Worm (Caenorhabditis elegans) whole organism, young adult: ENCODE data around the gene rps-0.

Experiments used
- B0035.1 ChIP-seq: sonication (generic microtip); optimal IDR thresholded peaks from 2 replicates; lab custom pipeline; 2016; ENCODE audit warnings: missing genetic modification characterization, mild to moderate bottlenecking, missing compliant biosample characterization, missing genotype, missing genetic modification reagents
- B0261.1 ChIP-seq: sonication (generic microtip); optimal IDR thresholded peaks from 2 replicates; lab custom pipeline; 2016; ENCODE audit warnings: mild to moderate bottlenecking, missing genetic modification characterization, moderate library complexity, missing compliant biosample characterization
- C06A6.2 ChIP-seq: fragments of 200-800 bp; sonication (Bioruptor generic); conservative IDR thresholded peaks from 2 replicates; pipeline ENCODE4 v1.3.6; 2022; ENCODE audit warnings: missing genetic modification characterization, missing compliant biosample characterization
- D2030.7 ChIP-seq: fragments of 200-800 bp; sonication (Bioruptor generic); IDR thresholded peaks from 2 replicates; pipeline ENCODE4 v1.3.6; 2022; ENCODE audit warnings: missing genetic modification reagents, missing genetic modification characterization, missing compliant biosample characterization
- F10E7.11 ChIP-seq: sonication (generic microtip); optimal IDR thresholded peaks from 2 replicates; lab custom pipeline; 2017; ENCODE audit warnings: mild to moderate bottlenecking, missing genetic modification characterization, moderate library complexity, missing compliant biosample characterization
- F22D6.2 ChIP-seq: sonication (generic microtip); optimal IDR thresholded peaks from 2 replicates; lab custom pipeline; 2016; ENCODE audit warnings: mild to moderate bottlenecking, missing genetic modification characterization, missing compliant biosample characterization
- F52B5.7 ChIP-seq: sonication (generic microtip); optimal IDR thresholded peaks from 2 replicates; lab custom pipeline; 2016; ENCODE audit warnings: mild to moderate bottlenecking, missing genetic modification characterization, missing compliant biosample characterization
- F55B11.4 ChIP-seq: sonication (generic microtip); optimal IDR thresholded peaks from 2 replicates; lab custom pipeline; 2016; ENCODE audit warnings: missing compliant biosample characterization, missing genetic modification characterization, borderline replicate concordance; ENCODE audit not compliant: insufficient read depth
- F57C9.4 ChIP-seq: sonication (generic microtip); optimal IDR thresholded peaks from 2 replicates; lab custom pipeline; 2017; ENCODE audit warnings: mild to moderate bottlenecking, missing genetic modification characterization, missing compliant biosample characterization
- K11D2.4 ChIP-seq: fragments of 200-800 bp; sonication (Bioruptor generic); IDR thresholded peaks from 2 replicates; pipeline ENCODE4 v1.3.6; 2022; ENCODE audit warnings: missing genetic modification reagents, missing genetic modification characterization, missing compliant biosample characterization
- T26A5.8 ChIP-seq: sonication (generic microtip); optimal IDR thresholded peaks from 2 replicates; lab custom pipeline; 2016; ENCODE audit warnings: missing genetic modification characterization, missing compliant biosample characterization
- Y53G8AR.9 ChIP-seq: fragments of 200-800 bp; sonication (Bioruptor generic); conservative IDR thresholded peaks from 2 replicates; pipeline ENCODE4 v1.3.6; 2022; ENCODE audit warnings: missing genetic modification reagents, missing genetic modification characterization, missing compliant biosample characterization
- Y56A3A.18 ChIP-seq: fragments of 200-800 bp; sonication (Bioruptor generic); IDR thresholded peaks from 2 replicates; pipeline ENCODE4 v1.3.6; 2022; ENCODE audit warnings: missing genetic modification reagents, missing genetic modification characterization, missing compliant biosample characterization
- ZK185.1 ChIP-seq: sonication (generic microtip); optimal IDR thresholded peaks from 2 replicates; lab custom pipeline; 2016; ENCODE audit warnings: mild to moderate bottlenecking, missing genetic modification characterization, missing compliant biosample characterization; ENCODE audit not compliant: poor library complexity, severe bottlenecking
- akir-1 ChIP-seq: fragments of 200-800 bp; sonication (Bioruptor generic); optimal IDR thresholded peaks from 2 replicates; lab custom pipeline; 2018; ENCODE audit warnings: mild to moderate bottlenecking, missing genetic modification characterization, moderate library complexity, missing compliant biosample characterization
- aptf-3 ChIP-seq: fragments of 200-800 bp; sonication (Bioruptor generic); IDR thresholded peaks from 2 replicates; pipeline ENCODE4 v1.3.6; 2022; ENCODE audit warnings: missing genetic modification characterization, missing compliant biosample characterization
- attf-5 ChIP-seq: fragments of 200-800 bp; sonication (Bioruptor generic); optimal IDR thresholded peaks from 2 replicates; lab custom pipeline; 2018; ENCODE audit warnings: mild to moderate bottlenecking, missing genetic modification characterization, missing compliant biosample characterization
- bed-1 ChIP-seq: fragments of 200-800 bp; sonication (Bioruptor generic); IDR thresholded peaks from 2 replicates; pipeline ENCODE4 v1.3.6; 2022; ENCODE audit warnings: missing genetic modification reagents, missing genetic modification characterization, missing compliant biosample characterization
- ccch-3 ChIP-seq: fragments of 200-800 bp; sonication (Bioruptor generic); optimal IDR thresholded peaks from 2 replicates; lab custom pipeline; 2018; ENCODE audit warnings: mild to moderate bottlenecking, missing genetic modification characterization, missing compliant biosample characterization
- ceh-100 ChIP-seq: fragments of 200-800 bp; sonication (Bioruptor generic); IDR thresholded peaks from 2 replicates; pipeline ENCODE4 v1.3.6; 2022; ENCODE audit warnings: missing genetic modification reagents, missing genetic modification characterization, missing compliant biosample characterization
- ceh-79 ChIP-seq: sonication (generic microtip); optimal IDR thresholded peaks from 2 replicates; lab custom pipeline; 2017; ENCODE audit warnings: mild to moderate bottlenecking, missing genetic modification characterization, missing compliant biosample characterization
- ceh-91 ChIP-seq: fragments of 200-800 bp; sonication (Bioruptor generic); IDR thresholded peaks from 2 replicates; pipeline ENCODE4 v1.3.6; 2022; ENCODE audit warnings: missing genetic modification reagents, missing genetic modification characterization, missing compliant biosample characterization
- chd-7 ChIP-seq: sonication (generic microtip); optimal IDR thresholded peaks from 2 replicates; lab custom pipeline; 2016; ENCODE audit warnings: mild to moderate bottlenecking, missing genetic modification characterization, moderate library complexity, missing compliant biosample characterization
- dox-1 ChIP-seq: fragments of 200-800 bp; sonication (Bioruptor generic); IDR thresholded peaks from 2 replicates; pipeline ENCODE4 v1.3.6; 2022; ENCODE audit warnings: missing genetic modification reagents, missing genetic modification characterization, missing compliant biosample characterization
- dpff-1 ChIP-seq: sonication (generic microtip); optimal IDR thresholded peaks from 2 replicates; lab custom pipeline; 2017; ENCODE audit warnings: mild to moderate bottlenecking, missing genetic modification characterization, missing compliant biosample characterization
- egl-18 ChIP-seq: fragments of 200-800 bp; sonication (Bioruptor generic); IDR thresholded peaks from 2 replicates; pipeline ENCODE4 v1.3.6; 2022; ENCODE audit warnings: missing genetic modification reagents, missing genetic modification characterization, missing compliant biosample characterization
- him-1 ChIP-seq: sonication (generic microtip); optimal IDR thresholded peaks from 2 replicates; lab custom pipeline; 2016; ENCODE audit warnings: missing genotype, missing genetic modification reagents, missing genetic modification characterization, missing compliant biosample characterization
- hlh-12 ChIP-seq: sonication (generic microtip); optimal IDR thresholded peaks from 2 replicates; lab custom pipeline; 2016; ENCODE audit warnings: missing genetic modification characterization, missing compliant biosample characterization
- hlh-26 ChIP-seq: fragments of 200-800 bp; sonication (Bioruptor generic); conservative IDR thresholded peaks from 2 replicates; pipeline ENCODE4 v1.3.6; 2022; ENCODE audit warnings: missing genetic modification reagents, missing genetic modification characterization, missing compliant biosample characterization
- lsy-27 ChIP-seq: sonication (generic microtip); optimal IDR thresholded peaks from 2 replicates; lab custom pipeline; 2017; ENCODE audit warnings: missing genetic modification characterization, mild to moderate bottlenecking, missing compliant biosample characterization, antibody characterized with exemption, missing genotype, borderline replicate concordance; ENCODE audit not compliant: insufficient read depth
- mcd-1 ChIP-seq: fragments of 200-800 bp; sonication (Bioruptor generic); IDR thresholded peaks from 2 replicates; pipeline ENCODE4 v1.3.6; 2022; ENCODE audit warnings: missing genetic modification reagents, missing genetic modification characterization, missing compliant biosample characterization
- nhr-179 ChIP-seq: sonication (generic microtip); optimal IDR thresholded peaks from 2 replicates; lab custom pipeline; 2016; ENCODE audit warnings: mild to moderate bottlenecking, missing genetic modification characterization, missing compliant biosample characterization
- nhr-80 ChIP-seq: sonication (generic microtip); optimal IDR thresholded peaks from 2 replicates; lab custom pipeline; 2016; ENCODE audit warnings: missing genetic modification characterization, missing compliant biosample characterization
- pbrm-1 ChIP-seq: fragments of 200-800 bp; sonication (Bioruptor generic); IDR thresholded peaks from 2 replicates; pipeline ENCODE4 v1.3.6; 2022; ENCODE audit warnings: missing genetic modification reagents, missing genetic modification characterization, missing compliant biosample characterization
- pha-4 ChIP-seq: fragments of 150-350 bp; sonication (generic microtip); optimal IDR thresholded peaks from 2 replicates; lab custom pipeline; 2014; ENCODE audit warnings: missing biosample characterization, missing genetic modification reagents, missing genetic modification characterization
- repo-1 ChIP-seq: sonication (generic microtip); optimal IDR thresholded peaks from 2 replicates; lab custom pipeline; 2017; ENCODE audit warnings: mild to moderate bottlenecking, missing genetic modification characterization, missing compliant biosample characterization
- rpc-1 ChIP-seq, 2 experiments: fragments of 150-350 bp in 1 of 2; sonication (generic microtip) in 1 of 2; optimal IDR thresholded peaks; 2 replicates each; lab custom pipeline; 2014 to 2018; ENCODE audit warnings: missing biosample characterization in 1 of 2, missing genetic modification characterization in 1 of 2, missing genetic modification reagents in 1 of 2, missing genotype in 1 of 2
- sptf-2 ChIP-seq: fragments of 200-800 bp; sonication (Bioruptor generic); optimal IDR thresholded peaks from 2 replicates; lab custom pipeline; 2018; ENCODE audit warnings: mild to moderate bottlenecking, missing genetic modification characterization, missing compliant biosample characterization
- tlf-1 ChIP-seq: fragments of 200-800 bp; sonication (Bioruptor generic); optimal IDR thresholded peaks from 2 replicates; lab custom pipeline; 2018; ENCODE audit warnings: mild to moderate bottlenecking, missing genetic modification characterization, missing compliant biosample characterization
- unc-130 ChIP-seq: sonication (generic microtip); optimal IDR thresholded peaks from 2 replicates; lab custom pipeline; 2016; ENCODE audit warnings: missing genetic modification reagents, missing genetic modification characterization, missing compliant biosample characterization
- unc-62 ChIP-seq: fragments of 150-350 bp; optimal IDR thresholded peaks from 2 replicates; lab custom pipeline; 2014; ENCODE audit warnings: missing biosample characterization, missing genetic modification reagents, missing genetic modification characterization
- zim-3 ChIP-seq: sonication (generic microtip); optimal IDR thresholded peaks from 2 replicates; lab custom pipeline; 2017; ENCODE audit warnings: mild to moderate bottlenecking, missing genetic modification characterization, moderate library complexity, missing compliant biosample characterization
- ztf-26 ChIP-seq: sonication (generic microtip); optimal IDR thresholded peaks from 2 replicates; lab custom pipeline; 2017; ENCODE audit warnings: missing genetic modification characterization, missing compliant biosample characterization
- ztf-28 ChIP-seq: fragments of 200-800 bp; sonication (Bioruptor generic); IDR thresholded peaks from 2 replicates; pipeline ENCODE4 v1.3.6; 2022; ENCODE audit warnings: missing genetic modification reagents, missing genetic modification characterization, missing compliant biosample characterization

Gene rps-0

ce11 chrIII:4779855-4780254, 26.0 kb upstream of the rps-0 start, which contains the start of gene B0393.9:
TSS of gene B0393.9 (minus strand) at chrIII:4780157.
- TF ChIP-seq zim-3 (tag; lab: Kevin White, UChicago): no peak
- TF ChIP-seq nhr-80 (tag; lab: Kevin White, UChicago): peak; percentile 20
- TF ChIP-seq, all 124 proteins: peak for 1

ce11 chrIII:4778003-4778402, 24.2 kb upstream of the rps-0 start, which contains the start of gene B0393.7:
TSS of gene B0393.7 (minus strand) at chrIII:4778103.
- TF ChIP-seq unc-130 (GFP tag; lab: Kevin White, UChicago): no peak
- no peak for TF ChIP-seq chd-7 (tag; lab: Kevin White, UChicago)
- no peak for TF ChIP-seq bed-1 (GFP tag; lab: Robert Waterston, UW)
- TF ChIP-seq nhr-179 (tag; lab: Kevin White, UChicago): no peak
- TF ChIP-seq hlh-26 (GFP tag; lab: Robert Waterston, UW): no peak
- TF ChIP-seq attf-5 (GFP tag; lab: Kevin White, UChicago): no peak
- TF ChIP-seq ceh-100 (GFP tag; lab: Robert Waterston, UW): no peak
- no peak for TF ChIP-seq mcd-1 (GFP tag; lab: Robert Waterston, UW)
- no peak for TF ChIP-seq dpff-1
- TF ChIP-seq C06A6.2 (GFP tag; lab: Robert Waterston, UW): no peak
- no peak for TF ChIP-seq unc-62
- TF ChIP-seq ceh-79 (tag; lab: Kevin White, UChicago): no peak
- TF ChIP-seq pbrm-1 (GFP tag; lab: Robert Waterston, UW): no peak
- no peak for TF ChIP-seq ccch-3
- no peak for TF ChIP-seq F10E7.11 (tag; lab: Kevin White, UChicago)
- TF ChIP-seq F57C9.4 (tag; lab: Kevin White, UChicago): no peak

- TF ChIP-seq ztf-26 (tag; lab: Kevin White, UChicago): no peak
- TF ChIP-seq unc-62: no peak
- TF ChIP-seq tlf-1 (GFP tag; lab: Kevin White, UChicago): no peak
- no peak for TF ChIP-seq T26A5.8
- no peak for TF ChIP-seq ZK185.1
- TF ChIP-seq B0261.1: no peak
- no peak for TF ChIP-seq aptf-3 (GFP tag; lab: Robert Waterston, UW)
- TF ChIP-seq lsy-27 (tag; lab: Kevin White, UChicago): no peak
- TF ChIP-seq K11D2.4 (GFP tag; lab: Robert Waterston, UW): no peak
- no peak for TF ChIP-seq zim-3 (tag; lab: Kevin White, UChicago)
- TF ChIP-seq akir-1 (GFP tag; lab: Kevin White, UChicago): no peak
- TF ChIP-seq ceh-91: no peak
- no peak for TF ChIP-seq egl-18
- no peak for TF ChIP-seq F55B11.4 (tag; lab: Kevin White, UChicago)
- no peak for TF ChIP-seq bed-1 (GFP tag; lab: Robert Waterston, UW)
- no peak for TF ChIP-seq F52B5.7
- TF ChIP-seq Y53G8AR.9 (GFP tag; lab: Robert Waterston, UW): no peak
- no peak for TF ChIP-seq Y56A3A.18 (GFP tag; lab: Robert Waterston, UW)
- TF ChIP-seq B0035.1 (tag; lab: Kevin White, UChicago): no peak
These were observed 14.2 kb upstream of the rps-0 start for ce11 chrIII:4767869-4768645.

- TF ChIP-seq dpff-1: no peak
- TF ChIP-seq rpc-1 (optimal IDR thresholded peaks at IDR 0.05; lab: Kevin White, UChicago): no peak
- no peak for TF ChIP-seq rpc-1 (tag; optimal IDR thresholded peaks at IDR 0.05; lab: Kevin White, UChicago)
- no peak for TF ChIP-seq sptf-2 (GFP tag; lab: Kevin White, UChicago)
- no peak for TF ChIP-seq C06A6.2 (GFP tag; lab: Robert Waterston, UW)
- TF ChIP-seq T26A5.8: no peak
- no peak for TF ChIP-seq him-1 (tag; lab: Kevin White, UChicago)
- TF ChIP-seq ztf-28 (GFP tag; lab: Robert Waterston, UW): no peak
- TF ChIP-seq D2030.7 (GFP tag; lab: Robert Waterston, UW): no peak
- no peak for TF ChIP-seq repo-1 (tag; lab: Kevin White, UChicago)
- TF ChIP-seq dox-1 (GFP tag; lab: Robert Waterston, UW): no peak
- TF ChIP-seq pha-4 (tag; lab: Kevin White, UChicago): no peak
- TF ChIP-seq bed-1 (GFP tag; lab: Robert Waterston, UW): no peak
- TF ChIP-seq hlh-12 (tag; lab: Kevin White, UChicago): no peak
- no peak for TF ChIP-seq F22D6.2 (tag; lab: Kevin White, UChicago)
These were observed 13.0 kb upstream of the rps-0 start for ce11 chrIII:4766842-4767241.
